Worm (Caenorhabditis elegans): Measurements from ENCODE around the gene T04F8.3.

- TF ChIP-seq dpl-1 (GFP tag; optimal IDR thresholded peaks at IDR 0.05) (no peak), nhr-76 (tag; optimal IDR thresholded peaks at IDR 0.05) (no peak), ama-1 (optimal IDR thresholded peaks at IDR 0.05) (no peak), ceh-44 (GFP tag; IDR thresholded peaks at IDR 0.05) (no peak), nhr-77 (tag; optimal IDR thresholded peaks at IDR 0.05) (peak; percentile 90), ZK337.2 (GFP tag; IDR thresholded peaks at IDR 0.05) (no peak), Y105C5A.15 (GFP tag; IDR thresholded peaks at IDR 0.05) (no peak), R02D3.7 (tag; optimal IDR thresholded peaks at IDR 0.05) (no peak), pha-4 (GFP tag; IDR thresholded peaks at IDR 0.05) (peak; percentile 29; the same call in 1 of the 2 replicates), pha-4 (tag; optimal IDR thresholded peaks at IDR 0.05) (no peak), F26F4.8 (GFP tag; conservative IDR thresholded peaks at IDR 0.05) (no peak), mdl-1 (tag; optimal IDR thresholded peaks at IDR 0.05) (peak in 1 of 2 experiments; percentile 83), daf-16 (GFP tag; optimal IDR thresholded peaks at IDR 0.05) (no peak), daf-16 (tag; optimal IDR thresholded peaks at IDR 0.05) (peak; percentile 98), nhr-10 (tag; optimal IDR thresholded peaks at IDR 0.05) (peak; percentile 58)
Measured at ce11 chrX:11661625-11662024, 3.2 kb downstream of the T04F8.3 start, which contains the start of gene sfxn-1.5.

Data from whole organism, L4 larva.